Worm (Caenorhabditis elegans) whole organism, mixed stage, embryonic: ENCODE results near the gene H41C03.1.

Experiments
- M03D4.4 ChIP-seq: sonication (generic microtip); optimal IDR thresholded peaks from 2 replicates; lab custom pipeline; 2017; ENCODE audit warnings: mild to moderate bottlenecking, missing genetic modification characterization, missing compliant biosample characterization
- bed-3 ChIP-seq: fragments of 200-800 bp; sonication (Bioruptor generic); optimal IDR thresholded peaks from 3 replicates; lab custom pipeline; 2018; ENCODE audit warnings: mild to moderate bottlenecking, missing genetic modification characterization, moderate library complexity, missing compliant biosample characterization
- blmp-1 ChIP-seq: fragments of 150-350 bp; optimal IDR thresholded peaks from 2 replicates; lab custom pipeline; 2014; ENCODE audit warnings: missing biosample characterization, missing genetic modification characterization
- ceh-39 ChIP-seq: fragments of 150-350 bp; optimal IDR thresholded peaks from 2 replicates; lab custom pipeline; 2014; ENCODE audit warnings: missing biosample characterization, missing genetic modification characterization
- ceh-43 ChIP-seq: fragments of 200-800 bp; sonication (Bioruptor generic); optimal IDR thresholded peaks from 2 replicates; lab custom pipeline; 2018; ENCODE audit warnings: mild to moderate bottlenecking, missing genetic modification characterization, moderate library complexity, missing compliant biosample characterization
- ceh-83 ChIP-seq: fragments of 200-800 bp; sonication (Bioruptor generic); optimal IDR thresholded peaks from 2 replicates; lab custom pipeline; 2018; ENCODE audit warnings: mild to moderate bottlenecking, missing genetic modification characterization, missing compliant biosample characterization
- ces-1 ChIP-seq: fragments of 150-350 bp; optimal IDR thresholded peaks from 2 replicates; lab custom pipeline; 2014; ENCODE audit warnings: missing biosample characterization, missing genetic modification reagents, missing genetic modification characterization
- cnd-1 ChIP-seq: fragments of 200-800 bp; sonication (Bioruptor generic); optimal IDR thresholded peaks from 2 replicates; lab custom pipeline; 2018; ENCODE audit warnings: mild to moderate bottlenecking, missing genetic modification characterization, missing compliant biosample characterization
- drap-1 ChIP-seq: fragments of 200-800 bp; sonication (Bioruptor generic); optimal IDR thresholded peaks from 3 replicates; lab custom pipeline; 2018; ENCODE audit warnings: mild to moderate bottlenecking, missing genetic modification characterization, missing compliant biosample characterization
- elt-1 ChIP-seq: sonication (generic microtip); optimal IDR thresholded peaks from 2 replicates; lab custom pipeline; 2017; ENCODE audit warnings: missing genetic modification characterization, mild to moderate bottlenecking, missing compliant biosample characterization, antibody characterized with exemption, moderate library complexity, borderline replicate concordance; ENCODE audit not compliant: insufficient read depth
- elt-3 ChIP-seq: fragments of 150-350 bp; optimal IDR thresholded peaks from 2 replicates; lab custom pipeline; 2014; ENCODE audit warnings: missing biosample characterization, missing genetic modification characterization
- flh-1 ChIP-seq: fragments of 200-800 bp; sonication (Bioruptor generic); optimal IDR thresholded peaks from 2 replicates; lab custom pipeline; 2018; ENCODE audit warnings: mild to moderate bottlenecking, missing genetic modification characterization, moderate library complexity, missing compliant biosample characterization
- ham-2 ChIP-seq: fragments of 200-800 bp; sonication (Bioruptor generic); optimal IDR thresholded peaks from 2 replicates; lab custom pipeline; 2018; ENCODE audit warnings: mild to moderate bottlenecking, missing genetic modification characterization, missing compliant biosample characterization
- hlh-1 ChIP-seq: fragments of 150-350 bp; optimal IDR thresholded peaks from 2 replicates; lab custom pipeline; 2014; ENCODE audit warnings: missing biosample characterization, missing genetic modification reagents, missing genetic modification characterization
- lin-13 ChIP-seq: fragments of 150-350 bp; optimal IDR thresholded peaks from 2 replicates; lab custom pipeline; 2014; ENCODE audit warnings: missing biosample characterization, missing genetic modification characterization
- lin-32 ChIP-seq: fragments of 200-800 bp; sonication (Bioruptor generic); optimal IDR thresholded peaks from 2 replicates; lab custom pipeline; 2018; ENCODE audit warnings: mild to moderate bottlenecking, missing genetic modification characterization, missing compliant biosample characterization
- lsy-2 ChIP-seq: fragments of 150-350 bp; optimal IDR thresholded peaks from 2 replicates; lab custom pipeline; 2014; ENCODE audit warnings: missing biosample characterization, missing genetic modification characterization
- mab-5 ChIP-seq: fragments of 150-350 bp; optimal IDR thresholded peaks from 2 replicates; lab custom pipeline; 2014; ENCODE audit warnings: missing biosample characterization, missing genetic modification characterization
- mep-1 ChIP-seq: fragments of 150-350 bp; optimal IDR thresholded peaks from 2 replicates; lab custom pipeline; 2017; ENCODE audit warnings: missing biosample characterization, missing genetic modification reagents, missing genetic modification characterization, inconsistent platforms
- mls-2 ChIP-seq: sonication (generic microtip); optimal IDR thresholded peaks from 2 replicates; lab custom pipeline; 2016; ENCODE audit warnings: mild to moderate bottlenecking, missing genetic modification characterization, moderate library complexity, missing compliant biosample characterization
- nhr-12 ChIP-seq: fragments of 150-350 bp; optimal IDR thresholded peaks from 2 replicates; lab custom pipeline; 2014; ENCODE audit warnings: missing biosample characterization, missing genetic modification characterization
- nhr-2 ChIP-seq: fragments of 150-350 bp; optimal IDR thresholded peaks from 2 replicates; lab custom pipeline; 2014; ENCODE audit warnings: missing biosample characterization, missing genetic modification characterization
- nhr-237 ChIP-seq: fragments of 150-350 bp; optimal IDR thresholded peaks from 2 replicates; lab custom pipeline; 2014; ENCODE audit warnings: missing biosample characterization, missing genetic modification characterization
- nhr-28 ChIP-seq: fragments of 150-350 bp; optimal IDR thresholded peaks from 2 replicates; lab custom pipeline; 2014; ENCODE audit warnings: missing biosample characterization, missing genetic modification characterization
- nhr-76 ChIP-seq: sonication (generic microtip); optimal IDR thresholded peaks from 2 replicates; lab custom pipeline; 2017; ENCODE audit warnings: missing biosample characterization, missing genetic modification characterization
- pha-4 ChIP-seq: fragments of 150-350 bp; optimal IDR thresholded peaks from 2 replicates; lab custom pipeline; 2018; ENCODE audit warnings: missing biosample characterization, missing genetic modification reagents, missing genetic modification characterization
- sem-2 ChIP-seq: fragments of 200-800 bp; sonication (Bioruptor generic); optimal IDR thresholded peaks from 2 replicates; lab custom pipeline; 2018; ENCODE audit warnings: mild to moderate bottlenecking, missing genetic modification characterization, missing compliant biosample characterization
- snpc-4 ChIP-seq: fragments of 150-350 bp; optimal IDR thresholded peaks from 2 replicates; lab custom pipeline; 2014; ENCODE audit warnings: missing biosample characterization, missing genetic modification characterization
- sptf-1 ChIP-seq: sonication (generic microtip); optimal IDR thresholded peaks from 2 replicates; lab custom pipeline; 2017; ENCODE audit warnings: mild to moderate bottlenecking, missing genetic modification characterization, moderate library complexity, missing compliant biosample characterization
- tbx-8 ChIP-seq: fragments of 200-800 bp; sonication (Bioruptor generic); optimal IDR thresholded peaks from 2 replicates; lab custom pipeline; 2018; ENCODE audit warnings: mild to moderate bottlenecking, missing genetic modification characterization, moderate library complexity, missing compliant biosample characterization
- unc-120 ChIP-seq: sonication (generic microtip); optimal IDR thresholded peaks from 2 replicates; lab custom pipeline; 2017; ENCODE audit warnings: missing genetic modification characterization, missing compliant biosample characterization; ENCODE audit not compliant: poor library complexity, severe bottlenecking
- unc-39 ChIP-seq: fragments of 150-350 bp; optimal IDR thresholded peaks from 2 replicates; lab custom pipeline; 2014; ENCODE audit warnings: missing biosample characterization, missing genetic modification characterization
- unc-62 ChIP-seq: fragments of 150-350 bp; optimal IDR thresholded peaks from 2 replicates; lab custom pipeline; 2014; ENCODE audit warnings: missing biosample characterization, missing genetic modification reagents, missing genetic modification characterization
- zip-8 ChIP-seq: fragments of 150-350 bp; optimal IDR thresholded peaks from 2 replicates; lab custom pipeline; 2014; ENCODE audit warnings: missing biosample characterization, missing genetic modification characterization
- ztf-11 ChIP-seq: fragments of 150-350 bp; optimal IDR thresholded peaks from 2 replicates; lab custom pipeline; 2014; ENCODE audit warnings: missing biosample characterization, missing genetic modification characterization

The H41C03.1 gene

ce11 chrII:5838453-5838852 lies 15.8 kb upstream of the H41C03.1 start, which contains the start of gene ZK1248.15:
ZK1248.15 (minus strand) TSS chrII:5838553.
- TF ChIP-seq nhr-2 (tag; lab: Kevin White, UChicago) (no peak), sptf-1 (tag; lab: Kevin White, UChicago) (no peak), bed-3 (GFP tag; lab: Kevin White, UChicago) (no peak), lsy-2 (tag; lab: Kevin White, UChicago) (no peak), tbx-8 (GFP tag; lab: Kevin White, UChicago) (no peak), nhr-28 (tag; lab: Kevin White, UChicago) (no peak)

- TF ChIP-seq nhr-237 (tag; lab: Kevin White, UChicago) (peak; percentile 7), ces-1 (GFP tag; lab: Kevin White, UChicago) (peak; percentile 41), ceh-83 (no peak), blmp-1 (tag; lab: Kevin White, UChicago) (no peak), hlh-1 (tag; lab: Kevin White, UChicago) (peak; percentile 16), unc-120 (no peak), bed-3 (GFP tag; lab: Kevin White, UChicago) (no peak), pha-4 (tag; lab: Kevin White, UChicago) (no peak), zip-8 (tag; lab: Kevin White, UChicago) (no peak), cnd-1 (no peak)
Measured at ce11 chrII:5839227-5839626, 15.0 kb upstream of the H41C03.1 start, which contains the start of gene ZK1248.19. ZK1248.19 (minus strand) TSS chrII:5839414.

ce11 chrII:5841053-5841547 lies 13.1 kb upstream of the H41C03.1 start, which contains the start of gene lec-5:
lec-5 (minus strand) TSS chrII:5841103.
- TF ChIP-seq tbx-8 (GFP tag; lab: Kevin White, UChicago) (no peak), ces-1 (GFP tag; lab: Kevin White, UChicago) (no peak), flh-1 (GFP tag; lab: Kevin White, UChicago) (no peak), mab-5 (peak; percentile 58), hlh-1 (tag; lab: Kevin White, UChicago) (peak; percentile 55), unc-120 (peak; percentile 75), drap-1 (GFP tag; lab: Kevin White, UChicago) (no peak), zip-8 (tag; lab: Kevin White, UChicago) (no peak), pha-4 (tag; lab: Kevin White, UChicago) (no peak), unc-62 (GFP tag; lab: Kevin White, UChicago) (peak; percentile 76)
- TF ChIP-seq, all 35 proteins: peak for 4

ce11 chrII:5841866-5842265 lies 12.4 kb upstream of the H41C03.1 start, which contains the start of gene nep-25:
nep-25 (plus strand) TSS chrII:5842240.
- TF ChIP-seq sem-2 (GFP tag; lab: Kevin White, UChicago) = no peak
- no peak for TF ChIP-seq M03D4.4 (tag; lab: Kevin White, UChicago)
- no peak for TF ChIP-seq cnd-1
- no peak for TF ChIP-seq elt-3 (tag; lab: Kevin White, UChicago)
- TF ChIP-seq elt-1 (tag; lab: Kevin White, UChicago) = no peak
- TF ChIP-seq nhr-28 (tag; lab: Kevin White, UChicago) = no peak
- TF ChIP-seq nhr-12 (tag; lab: Kevin White, UChicago) = no peak
- TF ChIP-seq, all 35 proteins: peak for 0

ce11 chrII:5844694-5845129 lies 9.5 kb upstream of the H41C03.1 start:
- TF ChIP-seq sem-2 (GFP tag; lab: Kevin White, UChicago) (peak; percentile 81), sptf-1 (tag; lab: Kevin White, UChicago) (peak; percentile 92), pha-4 (tag; lab: Kevin White, UChicago) (peak; percentile 97), mls-2 (tag; lab: Kevin White, UChicago) (peak; percentile 95), ces-1 (GFP tag; lab: Kevin White, UChicago) (peak; percentile 100), nhr-237 (tag; lab: Kevin White, UChicago) (peak; percentile 98), cnd-1 (peak; percentile 87), tbx-8 (GFP tag; lab: Kevin White, UChicago) (peak; percentile 87), flh-1 (GFP tag; lab: Kevin White, UChicago) (peak; percentile 11), lsy-2 (tag; lab: Kevin White, UChicago) (peak; percentile 84), M03D4.4 (tag; lab: Kevin White, UChicago) (peak; percentile 82), unc-120 (peak; percentile 92), nhr-76 (no peak), hlh-1 (tag; lab: Kevin White, UChicago) (peak; percentile 81), mep-1 (tag; lab: Kevin White, UChicago) (peak; percentile 99), ceh-39 (tag; lab: Kevin White, UChicago) (peak; percentile 92), elt-3 (tag; lab: Kevin White, UChicago) (peak; percentile 75), snpc-4 (no peak), nhr-28 (tag; lab: Kevin White, UChicago) (peak; percentile 49), ham-2 (GFP tag; lab: Kevin White, UChicago) (peak; percentile 89), ceh-43 (peak; percentile 73), nhr-12 (tag; lab: Kevin White, UChicago) (peak; percentile 9), blmp-1 (tag; lab: Kevin White, UChicago) (peak; percentile 24), lin-13 (tag; lab: Kevin White, UChicago) (peak; percentile 86), unc-39 (peak; percentile 74), lin-32 (peak; percentile 64), zip-8 (tag; lab: Kevin White, UChicago) (no peak), unc-62 (GFP tag; lab: Kevin White, UChicago) (peak; percentile 90), mab-5 (peak; percentile 92), ceh-83 (peak; percentile 89), ztf-11 (tag; lab: Kevin White, UChicago) (peak; percentile 80), bed-3 (GFP tag; lab: Kevin White, UChicago) (peak; percentile 55), nhr-2 (tag; lab: Kevin White, UChicago) (peak; percentile 76), elt-1 (tag; lab: Kevin White, UChicago) (peak; percentile 57), drap-1 (GFP tag; lab: Kevin White, UChicago) (peak; percentile 92)
